Worm (Caenorhabditis elegans) whole organism, L4/young adult: ENCODE data around the gene C05C12.4.
"Not testable (repeated sequence)": the region's sequence is repeated elsewhere in the genome, so short reads cannot be mapped to it uniquely, and the experiment has no call there.

Experiments
- W03F9.2 ChIP-seq: fragments of 150-350 bp; optimal IDR thresholded peaks from 2 replicates; lab custom pipeline; 2014; ENCODE audit warnings: missing biosample characterization, missing genetic modification characterization
- dao-5 ChIP-seq: sonication (generic microtip); optimal IDR thresholded peaks from 2 replicates; lab custom pipeline; 2016; ENCODE audit warnings: missing genotype, missing genetic modification characterization, moderate library complexity, missing compliant biosample characterization
- him-1 ChIP-seq: sonication (generic microtip); optimal IDR thresholded peaks from 2 replicates; lab custom pipeline; 2016; ENCODE audit warnings: missing genotype, missing genetic modification reagents, missing genetic modification characterization, missing compliant biosample characterization

Gene C05C12.4

DNA sequence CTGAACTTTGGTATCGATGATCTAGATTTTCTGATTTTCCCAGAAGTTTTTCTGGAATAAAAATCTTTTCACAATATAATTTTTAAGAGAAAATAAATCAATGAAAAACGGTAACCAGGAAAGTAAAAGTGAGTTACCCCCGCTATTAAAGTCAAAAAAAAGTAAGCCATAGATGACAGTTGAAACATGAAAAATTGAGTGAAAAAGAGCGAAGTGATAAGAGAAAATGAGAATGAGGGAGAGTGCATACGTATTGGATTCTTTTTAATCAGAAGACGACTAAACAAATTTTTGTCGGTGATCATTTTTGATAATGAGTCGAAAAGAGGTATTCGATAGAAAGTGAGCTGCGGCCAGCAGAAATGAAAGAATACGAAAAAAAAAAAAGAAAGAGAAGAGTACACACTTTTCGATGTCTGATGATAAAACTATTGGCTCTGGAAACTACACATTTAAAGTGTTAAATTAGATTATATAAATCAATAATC, 11.6 kb upstream of the C05C12.4 start, which contains the start of gene gtl-1:
Gene gtl-1, minus strand, starts transcription at position 51 of the 488 bp plus-strand sequence.
- TF ChIP-seq him-1, result no peak
- TF ChIP-seq W03F9.2 (tag; lab: Kevin White, UChicago), result no peak
- no peak for TF ChIP-seq dao-5 (tag; lab: Kevin White, UChicago)

DNA sequence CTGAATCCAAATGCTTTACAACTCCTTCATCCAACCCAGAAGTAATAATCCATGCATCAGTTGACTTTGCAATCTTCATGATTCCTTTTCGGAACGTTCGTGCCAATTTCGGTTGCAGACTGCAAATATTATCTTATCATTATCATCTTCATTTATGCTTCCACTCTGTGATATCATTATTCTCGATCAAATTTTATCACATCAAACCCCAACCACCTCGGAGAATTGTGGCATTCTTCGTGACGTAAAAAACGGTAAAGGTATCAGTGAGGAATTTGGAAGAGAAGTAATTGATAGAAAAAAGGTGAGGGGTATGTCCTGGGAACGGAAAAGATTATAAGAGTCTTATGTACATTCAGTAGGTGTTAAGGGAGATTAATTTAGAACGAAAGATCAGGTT, 9.6 kb upstream of the C05C12.4 start:
- TF ChIP-seq W03F9.2 (tag; lab: Kevin White, UChicago), result no peak
- TF ChIP-seq him-1, result no peak
- TF ChIP-seq dao-5 (tag; lab: Kevin White, UChicago), result no peak

DNA sequence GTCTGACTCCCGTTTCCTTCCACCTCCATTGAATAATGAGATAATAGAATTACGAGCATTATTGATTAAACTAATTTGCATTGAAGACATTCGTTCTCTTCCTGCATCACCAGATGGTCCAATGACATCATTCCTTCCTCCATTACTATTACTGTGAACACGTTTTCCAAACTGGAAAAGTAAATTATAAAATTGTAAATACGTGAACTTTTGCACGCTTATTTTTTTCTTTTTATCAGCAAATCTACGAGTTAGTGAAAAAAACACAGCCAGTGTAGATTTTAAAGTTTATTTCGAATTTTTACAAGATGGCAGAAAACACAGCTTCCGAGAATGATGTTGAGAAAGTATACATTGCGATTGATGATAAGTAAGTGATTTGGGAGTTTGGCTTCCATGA, 5.8 kb upstream of the C05C12.4 start, which contains the start of gene C05C12.1:
Gene C05C12.1, plus strand, starts transcription at position 301 of the 400 bp plus-strand sequence.
- TF ChIP-seq him-1; dao-5 (tag; lab: Kevin White, UChicago); W03F9.2 (tag; lab: Kevin White, UChicago): not testable (repeated sequence)

DNA sequence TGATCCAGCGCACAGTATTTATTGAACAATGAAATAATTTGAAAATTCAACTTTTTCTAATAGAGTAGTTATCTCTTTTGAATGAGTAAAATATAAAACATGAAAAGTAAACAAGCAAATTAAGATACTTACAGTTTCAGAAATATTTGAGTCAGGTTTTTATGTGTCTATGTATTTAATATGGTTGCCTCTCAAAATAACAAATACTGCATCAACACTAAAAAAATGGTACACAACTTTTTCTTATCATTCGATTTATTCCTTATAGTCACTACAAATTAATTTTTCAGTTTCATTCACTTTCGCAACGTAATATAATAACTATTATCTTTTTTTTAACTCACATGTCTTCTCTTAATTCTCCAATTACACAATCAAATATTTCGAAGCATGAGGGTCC, 447 bp downstream of the C05C12.4 start:
- TF ChIP-seq W03F9.2 (tag; lab: Kevin White, UChicago) (no peak), dao-5 (tag; lab: Kevin White, UChicago) (no peak), him-1 (no peak)

DNA sequence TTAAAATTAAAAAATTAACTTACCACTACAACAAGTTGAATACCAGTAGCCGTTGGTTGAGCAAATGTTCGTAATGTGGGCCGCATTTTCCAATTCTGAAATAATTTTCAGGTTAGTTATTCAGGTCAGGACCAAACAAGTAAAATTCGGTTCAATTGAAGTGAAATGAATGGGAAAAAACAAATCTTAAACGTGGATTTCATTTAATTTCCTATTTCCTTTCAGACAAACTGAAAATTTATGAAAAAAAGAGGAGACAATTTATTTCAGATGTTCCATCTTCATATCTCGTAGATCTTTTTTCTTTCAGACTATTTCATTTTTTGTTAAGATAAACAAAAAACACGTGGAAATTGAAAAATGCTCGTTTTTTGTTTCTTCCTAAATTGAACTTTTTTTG, 6.5 kb downstream of the C05C12.4 start, which contains the start of gene C05C12.6:
Gene C05C12.6, minus strand, starts transcription at position 101 of the 400 bp plus-strand sequence.
- TF ChIP-seq W03F9.2 (tag; lab: Kevin White, UChicago), result no peak
- TF ChIP-seq him-1, result no peak

DNA sequence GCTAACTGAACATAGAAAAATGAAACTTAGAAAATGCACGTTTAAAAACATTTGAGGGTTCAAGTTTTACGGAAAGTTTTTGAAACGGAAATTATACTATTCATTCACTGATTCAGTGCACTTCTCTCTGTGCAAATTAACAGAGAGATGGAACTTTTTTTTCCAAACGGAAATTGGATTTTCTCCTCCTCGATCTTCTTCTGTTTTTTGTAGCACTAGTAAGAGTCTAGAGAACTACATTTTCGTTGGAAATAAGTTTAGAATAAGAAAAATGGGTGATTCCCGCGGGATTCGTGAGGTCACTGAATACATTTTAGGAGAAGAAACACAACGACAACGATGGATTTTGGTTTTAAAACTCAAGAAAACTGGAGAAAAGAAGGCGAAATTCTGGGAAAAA, 12.1 kb downstream of the C05C12.4 start:
- TF ChIP-seq dao-5 (tag; lab: Kevin White, UChicago), result no peak

DNA sequence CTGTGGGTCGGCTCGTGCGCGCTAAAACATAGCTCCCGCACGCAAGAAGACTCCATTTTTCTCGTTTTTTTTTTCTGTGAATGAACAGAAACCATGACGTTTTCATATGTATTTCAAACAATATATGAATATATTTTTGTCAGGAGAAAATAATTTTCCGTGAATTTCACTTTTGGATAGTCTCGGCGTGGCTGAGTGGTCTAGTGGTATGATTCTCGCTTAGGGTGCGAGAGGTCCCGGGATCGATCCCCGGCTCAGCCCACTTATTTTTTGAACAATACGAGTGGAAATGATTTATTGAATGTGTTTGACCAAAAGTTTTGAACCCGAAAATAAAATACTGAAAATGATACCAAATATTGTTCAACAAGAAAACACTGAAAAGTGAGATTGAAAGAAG, 16.5 kb downstream of the C05C12.4 start:
- no peak for TF ChIP-seq W03F9.2 (tag; lab: Kevin White, UChicago)
- no peak for TF ChIP-seq dao-5 (tag; lab: Kevin White, UChicago)
- TF ChIP-seq him-1, result no peak

DNA sequence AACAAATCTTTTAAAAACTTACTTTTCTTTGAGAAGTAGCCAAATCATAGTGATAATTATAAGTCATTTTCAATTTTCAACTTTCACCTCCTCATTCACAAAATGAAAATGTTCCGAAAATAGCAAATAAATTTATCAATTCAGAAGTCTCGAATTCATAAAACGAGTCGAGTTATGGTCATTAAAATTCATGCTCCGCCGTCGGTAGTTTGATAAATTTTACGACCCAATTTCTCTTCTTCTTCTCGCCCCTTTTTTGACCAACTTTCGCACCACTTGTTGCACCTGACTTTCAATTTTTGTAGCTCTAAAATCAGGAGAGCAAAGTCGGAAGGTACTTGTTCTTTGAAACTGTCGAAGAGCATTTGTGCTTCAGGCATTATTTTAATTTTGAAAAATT, 17.8 kb downstream of the C05C12.4 start, which contains the start of gene best-7:
Gene best-7, minus strand, starts transcription at position 239 of the 400 bp plus-strand sequence.
- TF ChIP-seq him-1 (no peak), dao-5 (tag; lab: Kevin White, UChicago) (no peak), W03F9.2 (tag; lab: Kevin White, UChicago) (no peak)

DNA sequence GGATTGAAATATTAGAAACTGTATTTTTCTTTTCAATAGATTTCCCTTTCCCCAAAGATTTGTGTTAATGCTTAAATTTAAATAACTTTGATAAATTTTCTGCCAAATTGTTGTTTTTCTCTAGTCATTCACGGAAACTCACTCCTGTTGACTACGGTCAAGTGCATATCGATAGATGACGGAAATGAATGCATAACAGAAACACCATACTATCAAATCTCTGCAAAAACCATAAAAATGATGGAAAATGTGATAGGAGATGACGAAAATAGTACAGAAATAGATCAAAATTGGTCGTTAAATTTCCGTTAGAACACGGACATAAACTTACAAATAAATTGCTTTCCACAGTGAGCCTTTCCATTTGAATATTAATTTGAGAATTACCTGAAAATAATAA, 18.9 kb downstream of the C05C12.4 start:
- TF ChIP-seq dao-5 (tag; lab: Kevin White, UChicago) (no peak), W03F9.2 (tag; lab: Kevin White, UChicago) (no peak), him-1 (no peak)

DNA sequence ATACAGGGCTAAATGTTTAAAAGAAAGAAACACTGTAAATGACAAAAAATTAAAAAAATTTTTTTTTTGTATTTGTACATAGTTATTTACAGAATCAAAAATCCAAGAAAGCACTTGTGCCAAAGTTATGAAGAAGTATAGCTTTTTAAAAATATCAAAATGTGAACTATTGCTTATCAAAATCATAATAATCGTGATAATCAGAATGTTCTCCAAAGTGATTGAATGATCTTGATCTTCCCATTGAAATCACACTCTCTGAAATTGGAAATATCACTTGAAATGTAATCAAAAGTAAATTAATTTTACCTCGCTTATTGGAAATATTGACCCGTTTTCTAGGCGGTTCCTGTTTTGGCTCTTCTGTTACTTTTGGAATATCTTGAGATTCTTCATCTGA, 21.3 kb downstream of the C05C12.4 start:
- no peak for TF ChIP-seq W03F9.2 (tag; lab: Kevin White, UChicago)
- no peak for TF ChIP-seq him-1
- no peak for TF ChIP-seq dao-5 (tag; lab: Kevin White, UChicago)

DNA sequence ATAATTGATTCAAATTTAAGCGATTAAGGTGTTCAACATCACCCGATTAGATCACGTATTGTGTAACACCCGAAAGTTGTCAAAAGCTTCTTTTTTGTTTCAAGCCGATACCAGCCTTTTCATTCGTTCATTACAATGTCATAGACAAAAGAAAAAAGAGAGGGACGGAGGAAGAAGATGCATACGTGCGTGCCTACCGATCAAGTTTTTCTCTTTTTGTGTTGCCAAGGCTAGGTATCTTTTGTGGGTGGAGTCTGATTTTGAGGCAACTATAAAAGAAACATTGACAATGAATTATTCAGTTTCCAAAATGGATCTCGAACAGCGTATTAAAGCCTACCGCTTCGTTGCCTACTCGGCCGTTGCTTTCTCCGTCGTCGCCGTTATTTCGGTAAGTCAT, 22.7 kb downstream of the C05C12.4 start, which contains the start of gene col-125:
Gene col-125, plus strand, starts transcription at position 301 of the 400 bp plus-strand sequence.
- TF ChIP-seq dao-5 (tag; lab: Kevin White, UChicago) (no peak), him-1 (no peak), W03F9.2 (tag; lab: Kevin White, UChicago) (no peak)

DNA sequence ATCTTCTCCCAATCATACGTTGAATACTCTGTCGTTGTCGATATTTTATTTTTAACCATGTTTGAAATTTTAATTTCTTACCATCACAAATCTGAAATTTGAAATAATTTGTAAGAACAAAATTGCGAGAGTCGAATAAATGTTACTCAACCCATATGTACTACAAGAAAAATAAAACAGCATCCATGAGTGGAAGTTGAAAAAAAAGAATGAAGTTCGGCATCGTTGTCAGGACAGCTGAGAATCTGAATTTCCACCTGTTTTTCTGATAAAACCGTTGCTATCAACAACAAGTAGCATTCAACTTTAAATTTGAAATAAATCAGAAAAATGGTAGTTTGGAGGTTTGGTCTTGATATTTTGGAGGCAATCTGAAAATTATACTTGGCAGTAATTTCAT, 24.0 kb downstream of the C05C12.4 start, which contains the start of gene C29F4.3:
Gene C29F4.3, minus strand, starts transcription at position 101 of the 400 bp plus-strand sequence.
- TF ChIP-seq him-1, result no peak
- no peak for TF ChIP-seq W03F9.2 (tag; lab: Kevin White, UChicago)
- no peak for TF ChIP-seq dao-5 (tag; lab: Kevin White, UChicago)

DNA sequence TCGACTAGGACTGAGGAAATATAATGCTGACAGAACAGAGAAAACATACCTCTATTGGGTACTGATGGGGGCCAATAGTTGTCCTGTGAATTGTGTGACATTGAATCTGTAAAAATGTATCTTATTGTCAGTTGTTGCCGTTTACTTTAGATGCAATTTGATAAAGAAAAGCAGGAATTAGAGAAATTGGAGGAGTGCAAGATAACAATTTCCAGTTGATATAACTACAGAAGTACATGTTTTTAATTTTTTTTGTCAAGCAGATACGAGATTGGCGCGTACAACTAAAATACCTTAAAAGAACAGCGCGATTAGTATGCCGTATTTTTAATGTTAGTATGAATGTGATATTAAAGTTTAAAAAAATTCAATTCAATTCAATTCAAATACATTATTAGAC, 29.8 kb downstream of the C05C12.4 start, which contains the start of gene zip-6:
Gene zip-6, minus strand, starts transcription at position 101 of the 400 bp plus-strand sequence.
- TF ChIP-seq him-1, result no peak
- no peak for TF ChIP-seq dao-5 (tag; lab: Kevin White, UChicago)
- no peak for TF ChIP-seq W03F9.2 (tag; lab: Kevin White, UChicago)

DNA sequence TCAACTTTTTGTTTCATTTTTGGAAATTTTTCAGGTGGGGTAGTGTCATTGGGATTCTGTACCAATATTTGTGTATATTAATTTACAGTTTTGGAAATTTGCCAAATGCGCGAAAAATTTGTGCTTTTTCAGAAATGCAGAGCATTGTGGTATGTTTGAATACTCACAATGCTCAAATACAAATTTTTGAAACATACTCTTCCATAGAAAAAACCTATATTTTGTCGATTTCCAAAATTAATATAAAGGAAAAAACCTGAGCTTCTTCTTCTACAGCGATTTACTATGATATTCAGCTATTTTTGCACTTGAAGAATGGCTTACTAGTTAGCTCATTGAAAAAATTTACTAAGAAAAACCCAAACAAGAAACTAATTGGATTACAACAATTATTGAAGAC, 34.9 kb downstream of the C05C12.4 start:
- TF ChIP-seq W03F9.2 (tag; lab: Kevin White, UChicago) (no peak), him-1 (no peak), dao-5 (tag; lab: Kevin White, UChicago) (no peak)

DNA sequence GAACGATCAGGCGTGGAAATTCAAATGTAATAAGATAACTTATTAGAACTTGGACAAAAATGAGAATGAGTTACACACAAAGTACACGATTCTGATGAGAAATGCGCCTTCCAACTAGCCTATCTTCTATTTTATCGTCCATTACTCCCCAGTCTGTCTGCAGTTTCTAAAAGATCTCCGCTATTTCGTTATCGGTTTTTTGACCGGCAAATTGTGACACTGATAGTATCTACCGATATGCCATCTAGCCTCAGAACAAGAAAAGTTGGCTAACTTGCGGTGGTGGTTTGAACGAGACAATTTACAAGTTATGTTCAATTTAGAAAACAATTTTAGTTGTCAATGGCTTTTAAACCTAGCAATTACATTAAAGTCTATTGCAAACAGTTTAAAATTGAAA, 36.3 kb downstream of the C05C12.4 start:
- no peak for TF ChIP-seq W03F9.2 (tag; lab: Kevin White, UChicago)
- TF ChIP-seq him-1, result no peak
- TF ChIP-seq dao-5 (tag; lab: Kevin White, UChicago), result no peak
